Fruit fly (Drosophila melanogaster): Measurements from ENCODE around the gene Rtel1.

Rtel1 gene

DNA sequence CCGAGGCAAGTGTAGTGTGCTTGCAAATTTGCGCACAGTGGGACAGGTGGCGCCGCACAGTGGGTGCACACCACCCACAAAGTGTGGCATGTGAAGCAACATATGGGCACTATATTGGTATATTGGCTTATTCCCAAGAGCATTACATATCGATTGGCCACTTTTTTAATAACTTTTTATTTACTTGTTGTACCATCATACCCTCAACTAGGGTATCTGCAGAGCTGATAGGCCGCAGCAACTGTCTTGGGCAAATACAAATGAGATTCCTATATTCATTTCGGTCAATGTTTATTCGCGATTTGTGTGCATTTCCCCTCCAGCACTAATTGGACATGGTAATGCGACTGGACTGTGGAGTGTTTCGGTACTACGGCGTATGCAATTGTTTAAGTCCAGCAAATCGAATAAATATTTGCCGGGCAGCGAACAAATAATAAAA is 22.8 kb upstream of the Rtel1 start (continued):
- peak; percentile 32 for TF ChIP-seq CG12391 (tag; optimal IDR thresholded peaks at IDR 0.05)
- peak; percentile 94 for TF ChIP-seq Drgx (GFP tag; IDR thresholded peaks at IDR 0.05)
- peak; percentile 35 for TF ChIP-seq CG4404 (GFP tag; IDR thresholded peaks at IDR 0.05)
- TF ChIP-seq Dp (GFP tag; optimal IDR thresholded peaks at IDR 0.05) = no peak
- peak; percentile 81 for TF ChIP-seq sisA (GFP tag; IDR thresholded peaks at IDR 0.05)
- peak; percentile 30 for TF ChIP-seq Oli (tag; optimal IDR thresholded peaks at IDR 0.05)
- no peak for TF ChIP-seq Ets97D (GFP tag; optimal IDR thresholded peaks at IDR 0.05)
- peak; percentile 18 for TF ChIP-seq shn (GFP tag; optimal IDR thresholded peaks at IDR 0.05)
- peak; percentile 62 for TF ChIP-seq dmrt11E (tag; optimal IDR thresholded peaks at IDR 0.05)
- TF ChIP-seq chif (GFP tag; optimal IDR thresholded peaks at IDR 0.05) = peak; percentile 24 to 37
- TF ChIP-seq CG1602 (GFP tag; optimal IDR thresholded peaks at IDR 0.05) = no peak
- TF ChIP-seq CG10274 (GFP tag; optimal IDR thresholded peaks at IDR 0.05) = peak; percentile 6
- TF ChIP-seq ATbp (GFP tag; optimal IDR thresholded peaks at IDR 0.05) = peak; percentile 85
- peak; percentile 17 for TF ChIP-seq crc (GFP tag; optimal IDR thresholded peaks at IDR 0.05)
- TF ChIP-seq CG4424 (GFP tag; optimal IDR thresholded peaks at IDR 0.05) = peak; percentile 42
- TF ChIP-seq lilli (GFP tag; optimal IDR thresholded peaks at IDR 0.05) = peak; percentile 55
- TF ChIP-seq CG15479 (GFP tag; optimal IDR thresholded peaks at IDR 0.05) = no peak
- peak; percentile 36 for TF ChIP-seq CG7987 (GFP tag; optimal IDR thresholded peaks at IDR 0.05)
- TF ChIP-seq sqz (GFP tag; optimal IDR thresholded peaks at IDR 0.05) = peak; percentile 7
- 0 out of 3 replicates have a peak, but pooled peaks have one; percentile 7 for TF ChIP-seq Dbx (GFP tag; IDR thresholded peaks at IDR 0.05)
- TF ChIP-seq CG15696 (tag; optimal IDR thresholded peaks at IDR 0.05) = peak; percentile 67
- TF ChIP-seq CG11456 (GFP tag; IDR thresholded peaks at IDR 0.05) = peak; percentile 6; the same call in 1 of the 3 replicates
- peak; percentile 39 for TF ChIP-seq CG2712 (tag; optimal IDR thresholded peaks at IDR 0.05)
- TF ChIP-seq Ets65A (GFP tag) = peak; percentile 91
- TF ChIP-seq dmrt99B (tag; optimal IDR thresholded peaks at IDR 0.05) = peak; percentile 52
- peak in 1 of 2 experiments; percentile 7 for TF ChIP-seq crp (GFP tag; optimal IDR thresholded peaks at IDR 0.05)
- peak; percentile 41; the same call in 1 of the 3 replicates for TF ChIP-seq jigr1 (GFP tag; IDR thresholded peaks at IDR 0.05)
- peak; percentile 54; the same call in 1 of the 3 replicates for TF ChIP-seq ken (GFP tag; IDR thresholded peaks at IDR 0.05)
- TF ChIP-seq HLH3B (GFP tag; IDR thresholded peaks at IDR 0.05) = peak; percentile 54
- TF ChIP-seq Nf-YC (tag; optimal IDR thresholded peaks at IDR 0.05) = no peak
- peak; percentile 7 for TF ChIP-seq CG9609 (GFP tag; optimal IDR thresholded peaks at IDR 0.05)
- TF ChIP-seq Tbp (GFP tag; optimal IDR thresholded peaks at IDR 0.05) = no peak
- TF ChIP-seq CG7839 (tag; optimal IDR thresholded peaks at IDR 0.05) = peak; percentile 49
- TF ChIP-seq BEAF-32 (GFP tag; optimal IDR thresholded peaks at IDR 0.05) = no peak
- no peak for TF ChIP-seq psq (GFP tag; optimal IDR thresholded peaks at IDR 0.05)
- no peak for TF ChIP-seq prd (optimal IDR thresholded peaks at IDR 0.05)
- peak; percentile 64 for TF ChIP-seq prd (GFP tag; IDR thresholded peaks at IDR 0.05)
- TF ChIP-seq ssp (GFP tag; IDR thresholded peaks at IDR 0.05) = peak; percentile 47
- TF ChIP-seq Fer1 (GFP tag; optimal IDR thresholded peaks at IDR 0.05) = no peak
- peak; percentile 33 for TF ChIP-seq Atf-2 (GFP tag; optimal IDR thresholded peaks at IDR 0.05)
- peak; percentile 59 for TF ChIP-seq CG2678 (tag; optimal IDR thresholded peaks at IDR 0.05)
- TF ChIP-seq CG31224 (GFP tag; IDR thresholded peaks at IDR 0.05) = peak; percentile 24; the same call in 1 of the 2 replicates
- TF ChIP-seq Poxn (GFP tag; IDR thresholded peaks at IDR 0.05) = no peak
- TF ChIP-seq H2.0 (GFP tag; IDR thresholded peaks at IDR 0.05) = 0 out of 2 replicates have a peak, but pooled peaks have one; percentile 37
- TF ChIP-seq HLHmδ (GFP tag; optimal IDR thresholded peaks at IDR 0.05) = peak; percentile 41
- TF ChIP-seq CG4730 (GFP tag; IDR thresholded peaks at IDR 0.05) = 0 out of 2 replicates have a peak, but pooled peaks have one; percentile 13
- peak; percentile 40 for TF ChIP-seq pnt (GFP tag; optimal IDR thresholded peaks at IDR 0.05)
- no peak for TF ChIP-seq Hmr (GFP tag; optimal IDR thresholded peaks at IDR 0.05)
- peak; percentile 31 for TF ChIP-seq CG7786 (GFP tag; optimal IDR thresholded peaks at IDR 0.05)
- TF ChIP-seq Oaz (GFP tag; IDR thresholded peaks at IDR 0.05) = 0 out of 2 replicates have a peak, but pooled peaks have one; percentile 19
- TF ChIP-seq CG17802 (tag; optimal IDR thresholded peaks at IDR 0.05) = peak; percentile 48

All from whole organism, embryonic.